Worm (Caenorhabditis elegans) whole organism, midembryonic: ENCODE measurements around the gene rps-28.

Experiments used
- flt-1 ChIP-seq: fragments of 200-800 bp; sonication (Bioruptor generic); IDR thresholded peaks from 2 replicates; pipeline ENCODE4 v1.3.6; 2022; ENCODE audit warnings: missing genetic modification characterization, missing compliant biosample characterization
- med-1 ChIP-seq: sonication (generic microtip); optimal IDR thresholded peaks from 2 replicates; lab custom pipeline; 2017; ENCODE audit warnings: missing genetic modification characterization, mild to moderate bottlenecking, missing compliant biosample characterization, antibody characterized with exemption, missing genetic modification reagents; ENCODE audit not compliant: insufficient read depth
- ztf-29 ChIP-seq: fragments of 200-800 bp; sonication (Bioruptor generic); IDR thresholded peaks from 2 replicates; pipeline ENCODE4 v1.3.6; 2022; ENCODE audit warnings: missing genetic modification reagents, missing genetic modification characterization, missing compliant biosample characterization

DNA sequence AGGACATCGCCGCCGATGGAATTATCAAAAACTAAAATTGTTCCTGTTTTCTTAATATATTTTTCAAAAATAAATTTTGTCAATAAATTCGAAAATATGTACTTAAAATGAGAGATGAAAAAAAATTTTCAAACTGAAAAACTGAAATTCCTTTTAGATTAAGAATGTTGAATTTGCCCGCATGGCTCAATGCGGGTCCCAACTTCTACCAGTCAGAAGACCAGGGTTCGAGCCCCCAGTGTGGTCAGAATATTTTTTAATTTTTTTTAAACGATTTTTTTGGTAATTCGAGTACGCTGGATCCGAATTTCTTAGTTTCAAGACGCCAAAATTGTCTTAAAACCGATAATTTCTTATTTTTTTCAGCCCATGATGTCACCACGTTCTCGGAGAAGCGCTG, 22.2 kb upstream of the rps-28 start:
- no peak for TF ChIP-seq flt-1
- no peak for TF ChIP-seq ztf-29 (GFP tag; lab: Robert Waterston, UW)
- TF ChIP-seq med-1 (GFP tag; lab: Kevin White, UChicago), result no peak
